Fruit fly (Drosophila melanogaster) whole organism, adult: ENCODE measurements around the gene Sgs5bis.

Experiments used
- CG11617 ChIP-seq: fragments of 200-800 bp; sonication (Bioruptor generic); optimal IDR thresholded peaks from 2 replicates; lab custom pipeline; 2017; ENCODE audit warnings: mild to moderate bottlenecking, missing biosample characterization, missing genetic modification reagents, missing genetic modification characterization
- CG12768 ChIP-seq: fragments of 200-800 bp; sonication (Bioruptor generic); optimal IDR thresholded peaks from 2 replicates; lab custom pipeline; 2017; ENCODE audit warnings: missing biosample characterization, missing genetic modification characterization, mild to moderate bottlenecking, moderate library complexity, missing genetic modification reagents
- CG14711 ChIP-seq: fragments of 200-800 bp; sonication (Bioruptor generic); optimal IDR thresholded peaks from 2 replicates; lab custom pipeline; 2018; ENCODE audit warnings: missing biosample characterization, mild to moderate bottlenecking, missing genetic modification characterization, moderate library complexity
- CG1620 ChIP-seq: fragments of 200-800 bp; sonication (Bioruptor generic); optimal IDR thresholded peaks from 2 replicates; lab custom pipeline; 2016; ENCODE audit warnings: missing biosample characterization, missing genetic modification characterization
- CG33017 ChIP-seq: fragments of 200-800 bp; sonication (Bioruptor generic); optimal IDR thresholded peaks from 2 replicates; lab custom pipeline; 2018; ENCODE audit warnings: missing biosample characterization, mild to moderate bottlenecking, missing genetic modification characterization, moderate library complexity
- CG5204 ChIP-seq: fragments of 200-800 bp; sonication (Bioruptor generic); optimal IDR thresholded peaks from 2 replicates; lab custom pipeline; 2016; ENCODE audit warnings: missing biosample characterization, missing genetic modification characterization
- CG7045 ChIP-seq: fragments of 200-800 bp; sonication (Bioruptor generic); optimal IDR thresholded peaks from 2 replicates; lab custom pipeline; 2017; ENCODE audit warnings: missing biosample characterization, mild to moderate bottlenecking, missing genetic modification characterization
- CG7101 ChIP-seq: fragments of 200-800 bp; sonication (Bioruptor generic); optimal IDR thresholded peaks from 2 replicates; lab custom pipeline; 2018; ENCODE audit warnings: missing biosample characterization, mild to moderate bottlenecking, missing genetic modification characterization, moderate library complexity
- Clk ChIP-seq: fragments of 200-800 bp; sonication (Bioruptor generic); optimal IDR thresholded peaks from 2 replicates; lab custom pipeline; 2017; ENCODE audit warnings: missing biosample characterization, missing genetic modification characterization
- Crg-1 ChIP-seq: fragments of 200-800 bp; sonication (Bioruptor generic); optimal IDR thresholded peaks from 2 replicates; lab custom pipeline; 2016; ENCODE audit warnings: missing biosample characterization, missing genetic modification characterization
- Hr96 ChIP-seq: fragments of 200-800 bp; sonication (Bioruptor generic); optimal IDR thresholded peaks from 2 replicates; lab custom pipeline; 2016; ENCODE audit warnings: missing biosample characterization, missing genetic modification characterization
- Mnt ChIP-seq: fragments of 200-800 bp; sonication (Bioruptor generic); optimal IDR thresholded peaks from 2 replicates; lab custom pipeline; 2016; ENCODE audit warnings: missing biosample characterization, mild to moderate bottlenecking, missing genetic modification characterization
- bab1 ChIP-seq: fragments of 200-800 bp; sonication (Bioruptor generic); optimal IDR thresholded peaks from 3 replicates; lab custom pipeline; 2019; ENCODE audit warnings: missing biosample characterization, mild to moderate bottlenecking, missing genetic modification characterization, moderate library complexity
- cic ChIP-seq: fragments of 200-800 bp; sonication (Bioruptor generic); optimal IDR thresholded peaks from 2 replicates; lab custom pipeline; 2017; ENCODE audit warnings: missing biosample characterization, mild to moderate bottlenecking, missing genetic modification characterization, moderate library complexity
- cnc ChIP-seq, 2 experiments: fragments of >200 bp; optimal IDR thresholded peaks; 2 replicates each; lab custom pipeline; 2017
- kay ChIP-seq: fragments of 200-800 bp; sonication (Bioruptor generic); peaks from one replicate; lab custom pipeline; 2016; ENCODE audit warnings: missing biosample characterization, missing genetic modification characterization, borderline replicate concordance
- ovo ChIP-seq: fragments of 200-800 bp; sonication (Bioruptor generic); optimal IDR thresholded peaks from 2 replicates; lab custom pipeline; 2016; ENCODE audit warnings: missing biosample characterization, missing genetic modification characterization
- pad ChIP-seq: fragments of 200-800 bp; sonication (Bioruptor generic); optimal IDR thresholded peaks from 3 replicates; lab custom pipeline; 2017; ENCODE audit warnings: missing biosample characterization, missing genetic modification characterization, mild to moderate bottlenecking, moderate library complexity, missing genetic modification reagents
- tj ChIP-seq: fragments of 200-800 bp; sonication (Bioruptor generic); optimal IDR thresholded peaks from 3 replicates; lab custom pipeline; 2017; ENCODE audit warnings: missing biosample characterization, mild to moderate bottlenecking, missing genetic modification characterization, moderate library complexity
- toe ChIP-seq: fragments of 200-800 bp; sonication (Bioruptor generic); optimal IDR thresholded peaks from 2 replicates; lab custom pipeline; 2016; ENCODE audit warnings: missing biosample characterization, missing genetic modification characterization

The Sgs5bis gene

dm6 chr3R:17630417-17630816, 36.2 kb downstream of the Sgs5bis start, which contains the start of gene CG43175:
Gene CG43175, plus strand, starts transcription at chr3R:17630717.
- TF ChIP-seq CG11617 (GFP tag; lab: Kevin White, UChicago) (no peak), kay (no peak), cic (GFP tag; lab: Kevin White, UChicago) (no peak), Mnt (GFP tag; lab: Kevin White, UChicago) (no peak), CG7101 (no peak), CG33017 (tag; lab: Kevin White, UChicago) (no peak), Crg-1 (GFP tag; lab: Kevin White, UChicago) (no peak), CG7045 (no peak), cnc (optimal IDR thresholded peaks at IDR 0.05; lab: Kevin White, UChicago) (no peak), ovo (no peak), bab1 (GFP tag; lab: Kevin White, UChicago) (no peak), CG1620 (GFP tag; lab: Kevin White, UChicago) (no peak), pad (GFP tag; lab: Kevin White, UChicago) (no peak), CG5204 (GFP tag; lab: Kevin White, UChicago) (no peak), CG12768 (GFP tag; lab: Kevin White, UChicago) (no peak), CG14711 (tag; lab: Kevin White, UChicago) (no peak), toe (GFP tag; lab: Kevin White, UChicago) (no peak), Hr96 (GFP tag; lab: Kevin White, UChicago) (no peak), Clk (GFP tag; lab: Kevin White, UChicago) (no peak), tj (no peak)

dm6 chr3R:17631176-17631865, 37.1 kb downstream of the Sgs5bis start:
- TF ChIP-seq bab1 (GFP tag; lab: Kevin White, UChicago) (peak; percentile 40), tj (peak; percentile 56), toe (GFP tag; lab: Kevin White, UChicago) (no peak), kay (no peak), pad (GFP tag; lab: Kevin White, UChicago) (no peak), CG33017 (tag; lab: Kevin White, UChicago) (no peak)

dm6 chr3R:17644019-17644418, 49.8 kb downstream of the Sgs5bis start:
- no peak for TF ChIP-seq Crg-1 (GFP tag; lab: Kevin White, UChicago)
- TF ChIP-seq CG33017 (tag; lab: Kevin White, UChicago), result no peak
- TF ChIP-seq ovo, result no peak
- no peak for TF ChIP-seq CG7101
- no peak for TF ChIP-seq CG11617 (GFP tag; lab: Kevin White, UChicago)
- no peak for TF ChIP-seq kay
- TF ChIP-seq Mnt (GFP tag; lab: Kevin White, UChicago), result no peak
- TF ChIP-seq CG1620 (GFP tag; lab: Kevin White, UChicago), result no peak
- no peak for TF ChIP-seq toe (GFP tag; lab: Kevin White, UChicago)
